Worm (Caenorhabditis elegans): ENCODE results near the gene sas-7.

ce11 chrIII:10305295-10305694, 15.5 kb upstream of the sas-7 start:
- TF ChIP-seq zag-1 (tag; optimal IDR thresholded peaks at IDR 0.05) (no peak), ceh-82 (tag; optimal IDR thresholded peaks at IDR 0.05) (no peak), nhr-237 (tag; optimal IDR thresholded peaks at IDR 0.05) (no peak), ztf-11 (tag; optimal IDR thresholded peaks at IDR 0.05) (no peak), unc-62 (GFP tag; optimal IDR thresholded peaks at IDR 0.05) (no peak), nhr-10 (tag; optimal IDR thresholded peaks at IDR 0.05) (no peak), aly-2 (tag; optimal IDR thresholded peaks at IDR 0.05) (no peak), lin-13 (GFP tag; optimal IDR thresholded peaks at IDR 0.05) (no peak), egl-27 (tag; optimal IDR thresholded peaks at IDR 0.05) (no peak)
